Fruit fly (Drosophila melanogaster) whole organism, prepupa: ENCODE results near the gene CG31778.

Experiments used
- Blimp-1 ChIP-seq: fragments of 200-800 bp; sonication (Bioruptor generic); optimal IDR thresholded peaks from 3 replicates; lab custom pipeline; 2017; ENCODE audit warnings: missing biosample characterization, missing genetic modification characterization, mild to moderate bottlenecking, moderate library complexity, missing genetic modification reagents
- CG10631 ChIP-seq: fragments of 200-800 bp; sonication (Bioruptor generic); optimal IDR thresholded peaks from 2 replicates; lab custom pipeline; 2016; ENCODE audit warnings: missing biosample characterization, missing genetic modification characterization
- CG10669 ChIP-seq: fragments of 200-800 bp; sonication (Bioruptor generic); optimal IDR thresholded peaks from 3 replicates; lab custom pipeline; 2018; ENCODE audit warnings: missing biosample characterization, mild to moderate bottlenecking, missing genetic modification characterization, moderate library complexity
- CG11294 ChIP-seq: fragments of 200-800 bp; sonication (Bioruptor generic); IDR thresholded peaks from 2 replicates; pipeline ENCODE4 v1.3.6; 2022; ENCODE audit warnings: missing biosample characterization, missing genetic modification characterization
- CG11762 ChIP-seq: fragments of 200-800 bp; sonication (Bioruptor generic); optimal IDR thresholded peaks from 3 replicates; lab custom pipeline; 2016; ENCODE audit warnings: missing biosample characterization, missing genetic modification characterization; ENCODE audit not compliant: insufficient read depth
- CG11902 ChIP-seq: fragments of 200-800 bp; sonication (Bioruptor generic); optimal IDR thresholded peaks from 3 replicates; lab custom pipeline; 2016; ENCODE audit warnings: missing biosample characterization, missing genetic modification characterization
- CG15336 ChIP-seq: fragments of 200-800 bp; sonication (Bioruptor generic); IDR thresholded peaks from 2 replicates; pipeline ENCODE4 v1.3.6; 2022; ENCODE audit warnings: missing biosample characterization, missing genetic modification characterization
- CG16779 ChIP-seq: fragments of 200-800 bp; sonication (Bioruptor generic); optimal IDR thresholded peaks from 3 replicates; lab custom pipeline; 2017; ENCODE audit warnings: missing biosample characterization, mild to moderate bottlenecking, missing genetic modification characterization
- CG3032 ChIP-seq: fragments of 200-800 bp; optimal IDR thresholded peaks from 2 replicates; lab custom pipeline; 2019; ENCODE audit warnings: missing biosample characterization, mild to moderate bottlenecking, missing genetic modification characterization, moderate library complexity
- CG31627 ChIP-seq: fragments of 200-800 bp; sonication (Bioruptor generic); optimal IDR thresholded peaks from 3 replicates; lab custom pipeline; 2016; ENCODE audit warnings: missing biosample characterization, missing genetic modification characterization
- CG32006 ChIP-seq: fragments of 200-800 bp; sonication (Bioruptor generic); optimal IDR thresholded peaks from 3 replicates; lab custom pipeline; 2017; ENCODE audit warnings: missing biosample characterization, mild to moderate bottlenecking, missing genetic modification characterization
- CG34406 ChIP-seq: fragments of 200-800 bp; sonication (Bioruptor generic); optimal IDR thresholded peaks from 3 replicates; lab custom pipeline; 2016; ENCODE audit warnings: missing biosample characterization, missing genetic modification characterization
- CG4318 ChIP-seq: fragments of 200-800 bp; sonication (Bioruptor generic); optimal IDR thresholded peaks from 3 replicates; lab custom pipeline; 2017; ENCODE audit warnings: missing biosample characterization, mild to moderate bottlenecking, missing genetic modification characterization
- CG6276 ChIP-seq: fragments of 200-800 bp; sonication (Bioruptor generic); optimal IDR thresholded peaks from 2 replicates; lab custom pipeline; 2017; ENCODE audit warnings: missing biosample characterization, mild to moderate bottlenecking, missing genetic modification characterization
- CG6792 ChIP-seq: fragments of 200-800 bp; sonication (Bioruptor generic); optimal IDR thresholded peaks from 3 replicates; lab custom pipeline; 2016; ENCODE audit warnings: missing biosample characterization, missing genetic modification characterization
- CG6808 ChIP-seq: fragments of 200-800 bp; sonication (Bioruptor generic); optimal IDR thresholded peaks from 3 replicates; lab custom pipeline; 2017; ENCODE audit warnings: missing biosample characterization, missing genetic modification characterization, mild to moderate bottlenecking, moderate library complexity, missing genetic modification reagents
- CG7368 ChIP-seq: fragments of 200-800 bp; sonication (Bioruptor generic); optimal IDR thresholded peaks from 3 replicates; lab custom pipeline; 2016; ENCODE audit warnings: missing biosample characterization, missing genetic modification characterization
- CG8319 ChIP-seq: fragments of 200-800 bp; sonication (Bioruptor generic); optimal IDR thresholded peaks from 3 replicates; lab custom pipeline; 2016; ENCODE audit warnings: missing biosample characterization, missing genetic modification characterization
- CG8632 ChIP-seq: fragments of 200-800 bp; sonication (Bioruptor generic); optimal IDR thresholded peaks from 3 replicates; lab custom pipeline; 2016; ENCODE audit warnings: missing biosample characterization, missing genetic modification characterization
- CG9139 ChIP-seq: fragments of 200-800 bp; sonication (Bioruptor generic); optimal IDR thresholded peaks from 3 replicates; lab custom pipeline; 2017; ENCODE audit warnings: missing biosample characterization, mild to moderate bottlenecking, missing genetic modification characterization
- Eip75B ChIP-seq: fragments of 200-800 bp; sonication (Bioruptor generic); optimal IDR thresholded peaks from 3 replicates; lab custom pipeline; 2016; ENCODE audit warnings: missing biosample characterization, missing genetic modification characterization
- Eip78C ChIP-seq: fragments of 200-800 bp; sonication (Bioruptor generic); peaks from one replicate; lab custom pipeline; 2016; ENCODE audit warnings: missing biosample characterization, missing genetic modification characterization
- Eip93F ChIP-seq: fragments of 200-800 bp; sonication (Bioruptor generic); optimal IDR thresholded peaks from 2 replicates; lab custom pipeline; 2016; ENCODE audit warnings: missing biosample characterization, mild to moderate bottlenecking, missing genetic modification characterization
- Ets21C ChIP-seq: fragments of 200-800 bp; sonication (Bioruptor generic); optimal IDR thresholded peaks from 3 replicates; lab custom pipeline; 2016; ENCODE audit warnings: missing biosample characterization, missing genetic modification characterization
- Ets96B ChIP-seq: fragments of 200-800 bp; optimal IDR thresholded peaks from 2 replicates; lab custom pipeline; 2019; ENCODE audit warnings: missing biosample characterization, mild to moderate bottlenecking, missing genetic modification characterization, moderate library complexity
- Gug ChIP-seq: fragments of 200-800 bp; sonication (Bioruptor generic); IDR thresholded peaks from 2 replicates; pipeline ENCODE4 v1.3.6; 2022; ENCODE audit warnings: missing biosample characterization, missing genetic modification characterization
- Hr38 ChIP-seq: sonication (Bioruptor generic); optimal IDR thresholded peaks from 2 replicates; lab custom pipeline; 2016; ENCODE audit warnings: missing biosample characterization, missing genetic modification characterization
- Hr39 ChIP-seq: fragments of 200-800 bp; sonication (Bioruptor generic); optimal IDR thresholded peaks from 2 replicates; lab custom pipeline; 2016; ENCODE audit warnings: missing biosample characterization, missing genetic modification characterization
- Lpt ChIP-seq: fragments of 200-800 bp; sonication (Bioruptor generic); optimal IDR thresholded peaks from 3 replicates; lab custom pipeline; 2016; ENCODE audit warnings: missing biosample characterization, missing genetic modification characterization
- Met ChIP-seq: fragments of 200-800 bp; sonication (Bioruptor generic); optimal IDR thresholded peaks from 3 replicates; lab custom pipeline; 2016; ENCODE audit warnings: missing biosample characterization, missing genetic modification characterization
- Smox ChIP-seq: fragments of 200-800 bp; sonication (Bioruptor generic); optimal IDR thresholded peaks from 3 replicates; lab custom pipeline; 2016; ENCODE audit warnings: missing biosample characterization, missing genetic modification characterization
- Sox102F ChIP-seq: fragments of 200-800 bp; sonication (Bioruptor generic); optimal IDR thresholded peaks from 2 replicates; lab custom pipeline; 2016; ENCODE audit warnings: missing biosample characterization, mild to moderate bottlenecking, missing genetic modification characterization
- Sox14 ChIP-seq: fragments of 200-800 bp; sonication (Bioruptor generic); optimal IDR thresholded peaks from 3 replicates; lab custom pipeline; 2016; ENCODE audit warnings: missing biosample characterization, missing genetic modification characterization
- Sox15 ChIP-seq: fragments of 200-800 bp; sonication (Bioruptor generic); optimal IDR thresholded peaks from 3 replicates; lab custom pipeline; 2016; ENCODE audit warnings: missing biosample characterization, missing genetic modification characterization
- acj6 ChIP-seq: fragments of 200-800 bp; sonication (Bioruptor generic); optimal IDR thresholded peaks from 3 replicates; lab custom pipeline; 2016; ENCODE audit warnings: missing biosample characterization, missing genetic modification characterization
- dac ChIP-seq: fragments of 200-800 bp; sonication (Bioruptor generic); optimal IDR thresholded peaks from 2 replicates; lab custom pipeline; 2017; ENCODE audit warnings: missing biosample characterization, mild to moderate bottlenecking, missing genetic modification characterization
- eg ChIP-seq: fragments of 200-800 bp; sonication (Bioruptor generic); IDR thresholded peaks from 3 replicates; pipeline ENCODE4 v1.3.6; 2022; ENCODE audit warnings: missing biosample characterization, missing genetic modification characterization
- esn ChIP-seq: fragments of 200-800 bp; sonication (Bioruptor generic); optimal IDR thresholded peaks from 2 replicates; lab custom pipeline; 2016; ENCODE audit warnings: missing biosample characterization, mild to moderate bottlenecking, missing genetic modification characterization, moderate library complexity
- fd59A ChIP-seq: fragments of 200-800 bp; sonication (Bioruptor generic); optimal IDR thresholded peaks from 2 replicates; lab custom pipeline; 2017; ENCODE audit warnings: missing biosample characterization, mild to moderate bottlenecking, missing genetic modification characterization, missing genetic modification reagents
- fd85E ChIP-seq: fragments of 200-800 bp; sonication (Bioruptor generic); optimal IDR thresholded peaks from 3 replicates; lab custom pipeline; 2016; ENCODE audit warnings: missing biosample characterization, missing genetic modification characterization
- fkh ChIP-seq: fragments of 200-800 bp; sonication (Bioruptor generic); optimal IDR thresholded peaks from 3 replicates; lab custom pipeline; 2017; ENCODE audit warnings: missing biosample characterization, mild to moderate bottlenecking, missing genetic modification characterization, moderate library complexity
- lz ChIP-seq: fragments of 200-800 bp; sonication (Bioruptor generic); optimal IDR thresholded peaks from 3 replicates; lab custom pipeline; 2016; ENCODE audit warnings: missing biosample characterization, missing genetic modification characterization
- net ChIP-seq: fragments of 200-800 bp; sonication (Bioruptor generic); optimal IDR thresholded peaks from 3 replicates; lab custom pipeline; 2016; ENCODE audit warnings: missing biosample characterization, missing genetic modification characterization
- pdm3 ChIP-seq: fragments of 200-800 bp; sonication (Bioruptor generic); optimal IDR thresholded peaks from 3 replicates; lab custom pipeline; 2016; ENCODE audit warnings: missing biosample characterization, missing genetic modification characterization
- salr ChIP-seq, 2 experiments: fragments of 200-800 bp; sonication (Bioruptor generic); optimal IDR thresholded peaks; 3 replicates each; lab custom pipeline; 2016 to 2018; ENCODE audit warnings: missing biosample characterization in 2 of 2, missing genetic modification characterization in 2 of 2, mild to moderate bottlenecking in 1 of 2
- spab ChIP-seq: fragments of 200-800 bp; sonication (Bioruptor generic); optimal IDR thresholded peaks from 2 replicates; lab custom pipeline; 2017; ENCODE audit warnings: missing biosample characterization, mild to moderate bottlenecking, missing genetic modification characterization, missing genetic modification reagents
- ss ChIP-seq, 2 experiments: fragments of 200-800 bp; sonication (Bioruptor generic); optimal IDR thresholded peaks; 2 replicates in 1 of 2; 3 replicates in 1 of 2; lab custom pipeline; 2017 to 2018; ENCODE audit warnings: mild to moderate bottlenecking in 2 of 2, missing biosample characterization in 2 of 2, missing genetic modification characterization in 2 of 2, moderate library complexity in 1 of 2
- topi ChIP-seq: fragments of 200-800 bp; sonication (Bioruptor generic); optimal IDR thresholded peaks from 3 replicates; lab custom pipeline; 2016; ENCODE audit warnings: missing biosample characterization, missing genetic modification characterization
- vri ChIP-seq: fragments of 200-800 bp; sonication (Bioruptor generic); optimal IDR thresholded peaks from 3 replicates; lab custom pipeline; 2016; ENCODE audit warnings: missing biosample characterization, mild to moderate bottlenecking, missing genetic modification characterization

The CG31778 gene

dm6 chr2L:3737003-3737662, 31.8 kb upstream of the CG31778 start (continued):
- TF ChIP-seq fd85E (GFP tag; lab: Kevin White, UChicago) = no peak
- TF ChIP-seq CG32006 (GFP tag; lab: Kevin White, UChicago) = peak; percentile 61
- TF ChIP-seq CG4318 = no peak
- TF ChIP-seq eg (GFP tag; lab: Robert Waterston, UW) = 0 out of 3 replicates have a peak, but pooled peaks have one; percentile 28
- no peak for TF ChIP-seq CG6792
- no peak for TF ChIP-seq CG9139 (GFP tag; lab: Kevin White, UChicago)
- peak; percentile 13 for TF ChIP-seq CG34406
- TF ChIP-seq Eip75B = no peak

DNA sequence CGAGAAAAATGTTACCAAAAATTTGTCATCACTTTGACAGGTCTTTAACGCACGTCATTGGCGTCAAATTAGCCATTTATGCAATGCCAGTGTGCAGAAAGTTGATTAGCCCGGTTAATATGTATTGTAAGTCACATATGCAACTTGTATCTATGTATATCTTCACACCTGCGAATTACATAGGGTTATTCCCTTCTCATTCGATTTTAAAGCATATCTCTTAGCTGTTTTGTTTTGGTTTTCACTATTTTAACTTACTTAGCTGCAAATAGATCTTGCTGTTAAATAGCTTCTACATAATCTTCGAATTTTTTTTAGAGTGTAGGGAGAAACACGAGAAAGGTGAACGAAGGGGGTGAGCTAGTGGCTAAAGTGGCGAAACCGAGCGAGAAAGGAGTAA, 25.8 kb upstream of the CG31778 start:
- no peak for TF ChIP-seq Ets21C (GFP tag; lab: Kevin White, UChicago)
- TF ChIP-seq Sox102F (GFP tag; lab: Kevin White, UChicago) = no peak
- TF ChIP-seq CG7368 (GFP tag; lab: Kevin White, UChicago) = no peak
- TF ChIP-seq CG15336 = peak; percentile 62
- no peak for TF ChIP-seq CG31627 (GFP tag; lab: Kevin White, UChicago)
- no peak for TF ChIP-seq Gug (GFP tag; lab: Robert Waterston, UW)
- no peak for TF ChIP-seq Sox15 (GFP tag; lab: Kevin White, UChicago)
- TF ChIP-seq CG10669 (GFP tag; lab: Kevin White, UChicago) = no peak
- TF ChIP-seq spab = no peak
- peak; percentile 44 for TF ChIP-seq Lpt (GFP tag; lab: Kevin White, UChicago)
- TF ChIP-seq ss (GFP tag; optimal IDR thresholded peaks at IDR 0.05; lab: Kevin White, UChicago) = no peak
- no peak for TF ChIP-seq CG11902 (GFP tag; lab: Kevin White, UChicago)
- peak; percentile 74 for TF ChIP-seq CG6276
- peak; percentile 1 for TF ChIP-seq CG10631 (GFP tag; lab: Kevin White, UChicago)
- no peak for TF ChIP-seq CG16779
- peak; percentile 0 for TF ChIP-seq pdm3 (GFP tag; lab: Kevin White, UChicago)
- TF ChIP-seq Met = no peak
- TF ChIP-seq CG11294 (GFP tag; lab: Robert Waterston, UW) = no peak
- TF ChIP-seq fd85E (GFP tag; lab: Kevin White, UChicago) = no peak
- TF ChIP-seq net (GFP tag; lab: Kevin White, UChicago) = no peak
- no peak for TF ChIP-seq Hr38 (GFP tag; lab: Kevin White, UChicago)
- TF ChIP-seq Blimp-1 (GFP tag; lab: Kevin White, UChicago) = no peak
- no peak for TF ChIP-seq CG6808 (GFP tag; lab: Kevin White, UChicago)
- no peak for TF ChIP-seq CG8632 (GFP tag; lab: Kevin White, UChicago)
- TF ChIP-seq CG32006 (GFP tag; lab: Kevin White, UChicago) = peak; percentile 90
- no peak for TF ChIP-seq CG11762 (GFP tag; lab: Kevin White, UChicago)
- no peak for TF ChIP-seq Ets96B (tag; lab: Kevin White, UChicago)
- TF ChIP-seq acj6 (GFP tag; lab: Kevin White, UChicago) = no peak
- no peak for TF ChIP-seq esn (GFP tag; lab: Kevin White, UChicago)
- TF ChIP-seq salr (GFP tag; optimal IDR thresholded peaks at IDR 0.05; lab: Kevin White, UChicago) = peak in 1 of 2 experiments; percentile 42
- no peak for TF ChIP-seq Smox
- TF ChIP-seq Sox14 (GFP tag; lab: Kevin White, UChicago) = no peak
- 0 out of 3 replicates have a peak, but pooled peaks have one; percentile 43 for TF ChIP-seq eg (GFP tag; lab: Robert Waterston, UW)
- peak; percentile 48 for TF ChIP-seq Eip78C
- TF ChIP-seq lz (GFP tag; lab: Kevin White, UChicago) = no peak
- no peak for TF ChIP-seq Eip93F (GFP tag; lab: Kevin White, UChicago)
- no peak for TF ChIP-seq CG3032 (tag; lab: Kevin White, UChicago)
- peak; percentile 74 for TF ChIP-seq dac (GFP tag; lab: Kevin White, UChicago)
- no peak for TF ChIP-seq Hr39
- no peak for TF ChIP-seq CG8319 (GFP tag; lab: Kevin White, UChicago)
- TF ChIP-seq CG34406 = no peak
- TF ChIP-seq fd59A (GFP tag; lab: Kevin White, UChicago) = no peak
- TF ChIP-seq vri = no peak
- no peak for TF ChIP-seq fkh (GFP tag; lab: Kevin White, UChicago)
- TF ChIP-seq topi (GFP tag; lab: Kevin White, UChicago) = no peak
- TF ChIP-seq CG9139 (GFP tag; lab: Kevin White, UChicago) = no peak
